Worm (Caenorhabditis elegans) whole organism, midembryonic: ENCODE measurements around the gene ZC190.7.

ENCODE experiments used
- T22C8.4 ChIP-seq: fragments of 200-800 bp; sonication (Bioruptor generic); IDR thresholded peaks from 2 replicates; pipeline ENCODE4 v1.3.6; 2022; ENCODE audit warnings: missing genetic modification characterization, missing compliant biosample characterization
- flt-1 ChIP-seq: fragments of 200-800 bp; sonication (Bioruptor generic); IDR thresholded peaks from 2 replicates; pipeline ENCODE4 v1.3.6; 2022; ENCODE audit warnings: missing genetic modification characterization, missing compliant biosample characterization
- med-1 ChIP-seq: sonication (generic microtip); optimal IDR thresholded peaks from 2 replicates; lab custom pipeline; 2017; ENCODE audit warnings: missing genetic modification characterization, mild to moderate bottlenecking, missing compliant biosample characterization, antibody characterized with exemption, missing genetic modification reagents; ENCODE audit not compliant: insufficient read depth
- ref-1 ChIP-seq: fragments of 200-800 bp; sonication (Bioruptor generic); conservative IDR thresholded peaks from 2 replicates; pipeline ENCODE4 v1.3.6; 2022; ENCODE audit warnings: missing genetic modification reagents, missing genetic modification characterization, missing compliant biosample characterization
- ztf-23 ChIP-seq: fragments of 200-800 bp; sonication (Bioruptor generic); IDR thresholded peaks from 2 replicates; pipeline ENCODE4 v1.3.6; 2022; ENCODE audit warnings: missing genetic modification reagents, missing genetic modification characterization, missing compliant biosample characterization

- no peak for TF ChIP-seq ref-1 (GFP tag; lab: Robert Waterston, UW)
- TF ChIP-seq flt-1 (GFP tag; lab: Robert Waterston, UW) = no peak
- no peak for TF ChIP-seq ztf-23 (GFP tag; lab: Robert Waterston, UW)
- TF ChIP-seq med-1 (GFP tag; lab: Kevin White, UChicago) = no peak
- no peak for TF ChIP-seq T22C8.4
These were observed 33.4 kb downstream of the ZC190.7 start for ce11 chrV:8653080-8653821.
